Worm (Caenorhabditis elegans): ENCODE data around the gene K12D12.5.

- TF ChIP-seq mxl-3 (GFP tag; optimal IDR thresholded peaks at IDR 0.05), result no peak
- TF ChIP-seq lin-13 (GFP tag; optimal IDR thresholded peaks at IDR 0.05), result no peak
These were observed 38.9 kb downstream of the K12D12.5 start for ce11 chrII:11899761-11900160.
